Fruit fly (Drosophila melanogaster): Measurements from ENCODE around the gene Aos1.
A peak's percentile ranks its signal among the peaks of the same experiment; 100 is the strongest.

The Aos1 gene

DNA sequence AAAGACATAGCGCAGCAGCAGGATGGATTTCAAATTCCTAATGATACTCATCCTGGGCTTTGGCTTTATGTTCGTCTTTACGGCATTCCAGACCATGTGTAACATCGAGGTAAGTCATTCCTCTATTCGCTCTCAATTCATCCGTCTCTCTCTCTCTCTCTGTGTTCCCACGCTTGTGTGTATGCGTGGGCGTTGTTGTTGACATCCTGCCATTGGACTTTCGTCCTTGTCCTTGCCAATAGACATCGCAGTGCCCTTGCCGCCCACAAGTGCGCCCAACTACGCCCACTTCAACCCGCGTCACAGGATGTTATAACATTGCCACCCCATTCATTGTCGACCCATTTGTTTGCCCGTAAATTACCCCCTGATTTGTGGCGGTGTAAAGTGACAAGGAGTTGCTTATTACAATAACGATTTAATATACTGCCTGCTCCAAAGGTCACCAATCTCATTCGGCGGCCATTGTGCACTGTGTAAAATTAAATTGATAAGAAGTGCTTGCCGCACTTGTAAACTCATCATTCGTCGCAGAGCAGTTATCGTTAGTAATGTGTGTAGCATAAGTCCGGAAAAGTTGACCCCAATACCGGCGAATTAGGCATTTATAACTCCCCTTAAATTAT is 16.1 kb upstream of the Aos1 start:
- no peak for TF ChIP-seq tgo (GFP tag; IDR thresholded peaks at IDR 0.05)
- no peak for TF ChIP-seq CG2202 (tag; optimal IDR thresholded peaks at IDR 0.05)
- no peak for TF ChIP-seq Xbp1 (GFP tag; optimal IDR thresholded peaks at IDR 0.05)
- no peak for TF ChIP-seq CG14667 (GFP tag; IDR thresholded peaks at IDR 0.05)
- TF ChIP-seq CG2678 (tag; optimal IDR thresholded peaks at IDR 0.05): no peak
- no peak for TF ChIP-seq CG2875 (GFP tag; optimal IDR thresholded peaks at IDR 0.05)
- TF ChIP-seq CG6791 (GFP tag; IDR thresholded peaks at IDR 0.05; ENCODE audit: partially characterized antibody): no peak
- no peak for TF ChIP-seq D (optimal IDR thresholded peaks at IDR 0.05)
- TF ChIP-seq D (GFP tag; optimal IDR thresholded peaks at IDR 0.05): no peak
- TF ChIP-seq CG17385 (GFP tag; optimal IDR thresholded peaks at IDR 0.05): no peak
- no peak for TF ChIP-seq CG13624 (GFP tag; optimal IDR thresholded peaks at IDR 0.05)
- no peak for TF ChIP-seq ash1 (GFP tag; optimal IDR thresholded peaks at IDR 0.05)
- TF ChIP-seq Taf1 (GFP tag; IDR thresholded peaks at IDR 0.05): no peak
- no peak for TF ChIP-seq CG14710 (tag; optimal IDR thresholded peaks at IDR 0.05)
- no peak for TF ChIP-seq PHDP (tag; optimal IDR thresholded peaks at IDR 0.05)
- no peak for TF ChIP-seq wor (GFP tag; IDR thresholded peaks at IDR 0.05)
- TF ChIP-seq inv (GFP tag; IDR thresholded peaks at IDR 0.05; ENCODE audit: partially characterized antibody): no peak
- no peak for TF ChIP-seq CG3838 (GFP tag; optimal IDR thresholded peaks at IDR 0.05)
- TF ChIP-seq gro (GFP tag; optimal IDR thresholded peaks at IDR 0.05): no peak
- peak; percentile 78 for TF ChIP-seq nerfin-1 (tag; optimal IDR thresholded peaks at IDR 0.05)
- TF ChIP-seq CG11723 (GFP tag; optimal IDR thresholded peaks at IDR 0.05): no peak
- TF ChIP-seq amos (GFP tag; IDR thresholded peaks at IDR 0.05; ENCODE audit: partially characterized antibody): no peak
- no peak for TF ChIP-seq kay (GFP tag; optimal IDR thresholded peaks at IDR 0.05)
- TF ChIP-seq seq (GFP tag; IDR thresholded peaks at IDR 0.05): peak; percentile 48
- TF ChIP-seq CG14860 (GFP tag; IDR thresholded peaks at IDR 0.05; ENCODE audit: partially characterized antibody): no peak
- TF ChIP-seq CG17328 (GFP tag; IDR thresholded peaks at IDR 0.05): no peak
- no peak for TF ChIP-seq ro (GFP tag; IDR thresholded peaks at IDR 0.05)
- TF ChIP-seq CG12744 (GFP tag; optimal IDR thresholded peaks at IDR 0.05): no peak
- TF ChIP-seq pita (GFP tag; optimal IDR thresholded peaks at IDR 0.05): no peak
- TF ChIP-seq CG6813 (GFP tag; optimal IDR thresholded peaks at IDR 0.05): no peak
- TF ChIP-seq Dref (GFP tag; IDR thresholded peaks at IDR 0.05): no peak
- peak; percentile 1 for TF ChIP-seq CG8281 (tag; optimal IDR thresholded peaks at IDR 0.05)
- TF ChIP-seq CG4404 (GFP tag; IDR thresholded peaks at IDR 0.05): no peak
- no peak for TF ChIP-seq slp2 (GFP tag; optimal IDR thresholded peaks at IDR 0.05)
- no peak for TF ChIP-seq Sry-δ (GFP tag; optimal IDR thresholded peaks at IDR 0.05)
- no peak for TF ChIP-seq insv (GFP tag; optimal IDR thresholded peaks at IDR 0.05)
- TF ChIP-seq sim (GFP tag; IDR thresholded peaks at IDR 0.05): no peak
- TF ChIP-seq CG14050 (GFP tag; IDR thresholded peaks at IDR 0.05): no peak
- no peak for TF ChIP-seq CG8765 (GFP tag; IDR thresholded peaks at IDR 0.05)
- TF ChIP-seq CG9876 (GFP tag; optimal IDR thresholded peaks at IDR 0.05): no peak
- TF ChIP-seq CG2199 (GFP tag; IDR thresholded peaks at IDR 0.05): 0 out of 3 replicates have a peak, but pooled peaks have one; percentile 32
- TF ChIP-seq sug (tag; optimal IDR thresholded peaks at IDR 0.05): no peak
- no peak for TF ChIP-seq CG3847 (GFP tag; IDR thresholded peaks at IDR 0.05)
- no peak for TF ChIP-seq sc (optimal IDR thresholded peaks at IDR 0.05)
- no peak for TF ChIP-seq sc (GFP tag; optimal IDR thresholded peaks at IDR 0.05)
- no peak for TF ChIP-seq CG1233 (GFP tag; optimal IDR thresholded peaks at IDR 0.05)
- peak; percentile 60 for TF ChIP-seq nom (GFP tag; optimal IDR thresholded peaks at IDR 0.05)
- TF ChIP-seq CG3995 (GFP tag; optimal IDR thresholded peaks at IDR 0.05): no peak
- no peak for TF ChIP-seq CG1792 (GFP tag; optimal IDR thresholded peaks at IDR 0.05)
- no peak for TF ChIP-seq Dek (tag; optimal IDR thresholded peaks at IDR 0.05)
- TF ChIP-seq toy (GFP tag; IDR thresholded peaks at IDR 0.05): no peak
- no peak for TF ChIP-seq CG4730 (GFP tag; IDR thresholded peaks at IDR 0.05)
